Worm (Caenorhabditis elegans) whole organism, L4 larva: ENCODE results near the gene C09B8.3.

Source experiments
- R02D3.7 ChIP-seq: fragments of 150-350 bp; sonication (generic microtip); optimal IDR thresholded peaks from 3 replicates; lab custom pipeline; 2014; ENCODE audit warnings: missing biosample characterization, missing genetic modification characterization
- Y5F2A.4 ChIP-seq: fragments of 200-800 bp; sonication (Bioruptor generic); optimal IDR thresholded peaks from 2 replicates; lab custom pipeline; 2018; ENCODE audit warnings: mild to moderate bottlenecking, missing genetic modification characterization, missing compliant biosample characterization
- hmg-1.1 ChIP-seq: fragments of 200-800 bp; sonication (Bioruptor generic); IDR thresholded peaks from 2 replicates; pipeline ENCODE4 v1.3.6; 2022; ENCODE audit warnings: missing genetic modification reagents, missing genetic modification characterization, missing compliant biosample characterization
- lir-3 ChIP-seq: sonication (generic microtip); optimal IDR thresholded peaks from 2 replicates; lab custom pipeline; 2016; ENCODE audit warnings: mild to moderate bottlenecking, missing genetic modification characterization, missing compliant biosample characterization
- nhr-102 ChIP-seq: sonication (generic microtip); optimal IDR thresholded peaks from 2 replicates; lab custom pipeline; 2016; ENCODE audit warnings: mild to moderate bottlenecking, missing genetic modification characterization, moderate library complexity, missing compliant biosample characterization
- nhr-77 ChIP-seq: fragments of 150-350 bp; optimal IDR thresholded peaks from 2 replicates; lab custom pipeline; 2014; ENCODE audit warnings: missing biosample characterization, missing genetic modification characterization
- tag-97 ChIP-seq: fragments of 200-800 bp; sonication (Bioruptor generic); IDR thresholded peaks from 2 replicates; pipeline ENCODE4 v1.3.6; 2022; ENCODE audit warnings: missing genetic modification characterization, missing compliant biosample characterization
- ztf-11 ChIP-seq: fragments of 150-350 bp; optimal IDR thresholded peaks from 2 replicates; lab custom pipeline; 2014; ENCODE audit warnings: missing biosample characterization, missing genetic modification characterization

DNA sequence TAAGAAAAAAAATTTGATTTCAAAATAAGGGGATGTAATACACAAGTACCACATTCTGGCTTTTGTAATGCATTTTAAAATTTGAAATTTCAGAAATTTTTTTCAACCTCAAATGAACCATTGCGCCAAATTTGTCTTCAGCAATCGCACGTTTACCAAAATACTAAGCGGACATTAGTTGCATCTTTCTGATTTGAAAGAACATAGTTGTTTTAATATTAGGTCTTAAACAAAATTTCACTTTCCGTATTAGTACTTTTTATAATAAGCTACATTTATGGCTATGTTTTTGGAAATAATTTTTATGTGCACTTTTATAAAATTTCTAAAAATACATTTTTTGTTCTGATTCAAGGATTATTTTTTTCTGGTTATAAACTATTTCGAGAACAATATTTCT is 6.6 kb downstream of the C09B8.3 start, which contains the start of gene sups-1:
- TF ChIP-seq lir-3 (tag; lab: Kevin White, UChicago) = no peak
- TF ChIP-seq Y5F2A.4 (GFP tag; lab: Kevin White, UChicago) = no peak
- no peak for TF ChIP-seq R02D3.7 (tag; lab: Kevin White, UChicago)
- no peak for TF ChIP-seq tag-97 (GFP tag; lab: Robert Waterston, UW)
- TF ChIP-seq hmg-1.1 = no peak
- no peak for TF ChIP-seq nhr-102 (tag; lab: Kevin White, UChicago)
- TF ChIP-seq ztf-11 = no peak
- TF ChIP-seq nhr-77 (tag; lab: Kevin White, UChicago) = no peak
